Worm (Caenorhabditis elegans) whole organism, mixed stage, embryonic: ENCODE measurements around the gene morc-1.
A peak's percentile ranks its signal among the peaks of the same experiment; 100 is the strongest.

Experiments
- M03D4.4 ChIP-seq: sonication (generic microtip); optimal IDR thresholded peaks from 2 replicates; lab custom pipeline; 2017; ENCODE audit warnings: mild to moderate bottlenecking, missing genetic modification characterization, missing compliant biosample characterization
- bed-3 ChIP-seq: fragments of 200-800 bp; sonication (Bioruptor generic); optimal IDR thresholded peaks from 3 replicates; lab custom pipeline; 2018; ENCODE audit warnings: mild to moderate bottlenecking, missing genetic modification characterization, moderate library complexity, missing compliant biosample characterization
- blmp-1 ChIP-seq: fragments of 150-350 bp; optimal IDR thresholded peaks from 2 replicates; lab custom pipeline; 2014; ENCODE audit warnings: missing biosample characterization, missing genetic modification characterization
- ceh-39 ChIP-seq: fragments of 150-350 bp; optimal IDR thresholded peaks from 2 replicates; lab custom pipeline; 2014; ENCODE audit warnings: missing biosample characterization, missing genetic modification characterization
- ceh-43 ChIP-seq: fragments of 200-800 bp; sonication (Bioruptor generic); optimal IDR thresholded peaks from 2 replicates; lab custom pipeline; 2018; ENCODE audit warnings: mild to moderate bottlenecking, missing genetic modification characterization, moderate library complexity, missing compliant biosample characterization
- ceh-83 ChIP-seq: fragments of 200-800 bp; sonication (Bioruptor generic); optimal IDR thresholded peaks from 2 replicates; lab custom pipeline; 2018; ENCODE audit warnings: mild to moderate bottlenecking, missing genetic modification characterization, missing compliant biosample characterization
- ces-1 ChIP-seq: fragments of 150-350 bp; optimal IDR thresholded peaks from 2 replicates; lab custom pipeline; 2014; ENCODE audit warnings: missing biosample characterization, missing genetic modification reagents, missing genetic modification characterization
- cnd-1 ChIP-seq: fragments of 200-800 bp; sonication (Bioruptor generic); optimal IDR thresholded peaks from 2 replicates; lab custom pipeline; 2018; ENCODE audit warnings: mild to moderate bottlenecking, missing genetic modification characterization, missing compliant biosample characterization
- drap-1 ChIP-seq: fragments of 200-800 bp; sonication (Bioruptor generic); optimal IDR thresholded peaks from 3 replicates; lab custom pipeline; 2018; ENCODE audit warnings: mild to moderate bottlenecking, missing genetic modification characterization, missing compliant biosample characterization
- elt-1 ChIP-seq: sonication (generic microtip); optimal IDR thresholded peaks from 2 replicates; lab custom pipeline; 2017; ENCODE audit warnings: missing genetic modification characterization, mild to moderate bottlenecking, missing compliant biosample characterization, antibody characterized with exemption, moderate library complexity, borderline replicate concordance; ENCODE audit not compliant: insufficient read depth
- elt-3 ChIP-seq: fragments of 150-350 bp; optimal IDR thresholded peaks from 2 replicates; lab custom pipeline; 2014; ENCODE audit warnings: missing biosample characterization, missing genetic modification characterization
- flh-1 ChIP-seq: fragments of 200-800 bp; sonication (Bioruptor generic); optimal IDR thresholded peaks from 2 replicates; lab custom pipeline; 2018; ENCODE audit warnings: mild to moderate bottlenecking, missing genetic modification characterization, moderate library complexity, missing compliant biosample characterization
- ham-2 ChIP-seq: fragments of 200-800 bp; sonication (Bioruptor generic); optimal IDR thresholded peaks from 2 replicates; lab custom pipeline; 2018; ENCODE audit warnings: mild to moderate bottlenecking, missing genetic modification characterization, missing compliant biosample characterization
- hlh-1 ChIP-seq: fragments of 150-350 bp; optimal IDR thresholded peaks from 2 replicates; lab custom pipeline; 2014; ENCODE audit warnings: missing biosample characterization, missing genetic modification reagents, missing genetic modification characterization
- lin-13 ChIP-seq: fragments of 150-350 bp; optimal IDR thresholded peaks from 2 replicates; lab custom pipeline; 2014; ENCODE audit warnings: missing biosample characterization, missing genetic modification characterization
- lin-32 ChIP-seq: fragments of 200-800 bp; sonication (Bioruptor generic); optimal IDR thresholded peaks from 2 replicates; lab custom pipeline; 2018; ENCODE audit warnings: mild to moderate bottlenecking, missing genetic modification characterization, missing compliant biosample characterization
- lsy-2 ChIP-seq: fragments of 150-350 bp; optimal IDR thresholded peaks from 2 replicates; lab custom pipeline; 2014; ENCODE audit warnings: missing biosample characterization, missing genetic modification characterization
- mab-5 ChIP-seq: fragments of 150-350 bp; optimal IDR thresholded peaks from 2 replicates; lab custom pipeline; 2014; ENCODE audit warnings: missing biosample characterization, missing genetic modification characterization
- mep-1 ChIP-seq: fragments of 150-350 bp; optimal IDR thresholded peaks from 2 replicates; lab custom pipeline; 2017; ENCODE audit warnings: missing biosample characterization, missing genetic modification reagents, missing genetic modification characterization, inconsistent platforms
- mls-2 ChIP-seq: sonication (generic microtip); optimal IDR thresholded peaks from 2 replicates; lab custom pipeline; 2016; ENCODE audit warnings: mild to moderate bottlenecking, missing genetic modification characterization, moderate library complexity, missing compliant biosample characterization
- nhr-12 ChIP-seq: fragments of 150-350 bp; optimal IDR thresholded peaks from 2 replicates; lab custom pipeline; 2014; ENCODE audit warnings: missing biosample characterization, missing genetic modification characterization
- nhr-2 ChIP-seq: fragments of 150-350 bp; optimal IDR thresholded peaks from 2 replicates; lab custom pipeline; 2014; ENCODE audit warnings: missing biosample characterization, missing genetic modification characterization
- nhr-237 ChIP-seq: fragments of 150-350 bp; optimal IDR thresholded peaks from 2 replicates; lab custom pipeline; 2014; ENCODE audit warnings: missing biosample characterization, missing genetic modification characterization
- nhr-28 ChIP-seq: fragments of 150-350 bp; optimal IDR thresholded peaks from 2 replicates; lab custom pipeline; 2014; ENCODE audit warnings: missing biosample characterization, missing genetic modification characterization
- nhr-76 ChIP-seq: sonication (generic microtip); optimal IDR thresholded peaks from 2 replicates; lab custom pipeline; 2017; ENCODE audit warnings: missing biosample characterization, missing genetic modification characterization
- pha-4 ChIP-seq: fragments of 150-350 bp; optimal IDR thresholded peaks from 2 replicates; lab custom pipeline; 2018; ENCODE audit warnings: missing biosample characterization, missing genetic modification reagents, missing genetic modification characterization
- sem-2 ChIP-seq: fragments of 200-800 bp; sonication (Bioruptor generic); optimal IDR thresholded peaks from 2 replicates; lab custom pipeline; 2018; ENCODE audit warnings: mild to moderate bottlenecking, missing genetic modification characterization, missing compliant biosample characterization
- snpc-4 ChIP-seq: fragments of 150-350 bp; optimal IDR thresholded peaks from 2 replicates; lab custom pipeline; 2014; ENCODE audit warnings: missing biosample characterization, missing genetic modification characterization
- tbx-8 ChIP-seq: fragments of 200-800 bp; sonication (Bioruptor generic); optimal IDR thresholded peaks from 2 replicates; lab custom pipeline; 2018; ENCODE audit warnings: mild to moderate bottlenecking, missing genetic modification characterization, moderate library complexity, missing compliant biosample characterization
- unc-39 ChIP-seq: fragments of 150-350 bp; optimal IDR thresholded peaks from 2 replicates; lab custom pipeline; 2014; ENCODE audit warnings: missing biosample characterization, missing genetic modification characterization
- unc-62 ChIP-seq: fragments of 150-350 bp; optimal IDR thresholded peaks from 2 replicates; lab custom pipeline; 2014; ENCODE audit warnings: missing biosample characterization, missing genetic modification reagents, missing genetic modification characterization
- zip-8 ChIP-seq: fragments of 150-350 bp; optimal IDR thresholded peaks from 2 replicates; lab custom pipeline; 2014; ENCODE audit warnings: missing biosample characterization, missing genetic modification characterization
- ztf-11 ChIP-seq: fragments of 150-350 bp; optimal IDR thresholded peaks from 2 replicates; lab custom pipeline; 2014; ENCODE audit warnings: missing biosample characterization, missing genetic modification characterization

morc-1 gene

DNA sequence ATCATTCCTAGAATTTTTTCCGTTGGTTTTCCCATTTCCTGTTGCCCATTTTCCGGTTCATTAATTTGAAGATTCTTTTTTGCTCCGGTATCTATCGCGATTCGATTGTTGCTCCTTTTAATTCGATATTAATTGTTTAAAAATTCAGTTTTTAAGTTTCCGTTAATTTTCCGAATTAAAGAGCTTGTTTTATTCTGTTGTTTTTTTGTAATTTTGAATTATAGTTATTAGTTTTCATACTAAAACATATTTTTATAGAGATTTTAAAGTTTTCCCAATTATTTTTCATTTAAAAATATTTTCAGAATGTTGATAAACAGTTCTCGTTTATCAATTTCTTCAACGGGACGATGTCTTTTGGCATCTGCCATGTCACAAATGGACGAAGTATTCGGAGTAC lies 27.6 kb upstream of the morc-1 start, which contains the start of gene mrps-26:
Gene mrps-26, plus strand, starts transcription at position 301 of the 400 bp plus-strand sequence.
- TF ChIP-seq unc-62 (GFP tag; lab: Kevin White, UChicago) (no peak), nhr-12 (no peak), lin-13 (tag; lab: Kevin White, UChicago) (no peak), elt-3 (tag; lab: Kevin White, UChicago) (no peak), flh-1 (GFP tag; lab: Kevin White, UChicago) (no peak), tbx-8 (GFP tag; lab: Kevin White, UChicago) (no peak), pha-4 (tag; lab: Kevin White, UChicago) (no peak), cnd-1 (tag; lab: Kevin White, UChicago) (no peak), ceh-43 (GFP tag; lab: Kevin White, UChicago) (no peak), blmp-1 (no peak), ham-2 (no peak), sem-2 (GFP tag; lab: Kevin White, UChicago) (no peak), ztf-11 (tag; lab: Kevin White, UChicago) (no peak), nhr-2 (tag; lab: Kevin White, UChicago) (no peak), M03D4.4 (no peak), lin-32 (no peak), lsy-2 (tag; lab: Kevin White, UChicago) (no peak), nhr-237 (no peak), elt-1 (tag; lab: Kevin White, UChicago) (no peak), mep-1 (tag; lab: Kevin White, UChicago) (no peak)

DNA sequence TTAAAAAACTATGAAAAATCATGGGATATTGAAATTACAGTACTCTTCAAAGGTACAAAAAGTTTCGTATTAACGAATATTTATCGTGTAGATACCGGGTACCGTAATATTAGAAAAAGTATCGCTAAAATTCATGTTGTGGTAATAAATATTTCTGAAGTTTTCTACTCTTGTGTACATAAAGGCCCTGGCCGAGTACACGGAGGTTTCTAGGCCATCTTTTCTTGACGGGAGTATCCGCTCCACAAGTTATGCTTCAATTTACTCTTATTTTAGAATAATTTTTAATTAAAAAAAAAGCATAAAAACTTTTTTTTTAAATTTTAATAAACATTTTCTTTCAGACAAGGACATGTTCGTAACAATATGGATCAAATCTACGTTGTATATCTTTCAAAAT lies 26.4 kb upstream of the morc-1 start:
- TF ChIP-seq pha-4 (tag; lab: Kevin White, UChicago) = peak; percentile 35
- TF ChIP-seq nhr-12 = no peak
- TF ChIP-seq, all 35 proteins: peak for 1

DNA sequence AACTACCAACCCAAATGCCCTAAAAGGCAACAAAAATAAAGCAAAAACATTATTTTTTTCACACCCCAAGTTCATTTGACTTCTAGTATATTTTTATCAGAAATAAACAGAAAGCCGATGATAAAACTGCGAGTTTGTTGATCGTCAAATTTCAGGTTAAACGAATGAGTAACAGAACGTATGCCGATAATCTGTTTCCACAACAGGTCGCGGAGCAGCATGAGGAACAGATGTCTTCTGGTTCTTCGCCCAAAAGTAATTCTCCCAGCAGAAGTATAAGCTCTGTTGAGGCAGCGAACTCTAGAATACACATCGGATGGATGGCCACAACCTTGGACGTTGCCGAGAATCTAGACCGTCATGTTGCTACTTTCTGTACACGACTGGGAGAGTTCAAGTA lies 23.7 kb upstream of the morc-1 start, which contains the start of gene prmt-5:
Gene prmt-5, plus strand, starts transcription at position 141 of the 400 bp plus-strand sequence.
- TF ChIP-seq ztf-11 (tag; lab: Kevin White, UChicago) (no peak), mep-1 (tag; lab: Kevin White, UChicago) (no peak), nhr-28 (tag; lab: Kevin White, UChicago) (no peak), unc-39 (tag; lab: Kevin White, UChicago) (no peak), nhr-2 (tag; lab: Kevin White, UChicago) (no peak), ceh-83 (no peak), nhr-12 (no peak), bed-3 (GFP tag; lab: Kevin White, UChicago) (no peak), hlh-1 (no peak), flh-1 (GFP tag; lab: Kevin White, UChicago) (no peak), ces-1 (no peak), lin-32 (no peak)

DNA sequence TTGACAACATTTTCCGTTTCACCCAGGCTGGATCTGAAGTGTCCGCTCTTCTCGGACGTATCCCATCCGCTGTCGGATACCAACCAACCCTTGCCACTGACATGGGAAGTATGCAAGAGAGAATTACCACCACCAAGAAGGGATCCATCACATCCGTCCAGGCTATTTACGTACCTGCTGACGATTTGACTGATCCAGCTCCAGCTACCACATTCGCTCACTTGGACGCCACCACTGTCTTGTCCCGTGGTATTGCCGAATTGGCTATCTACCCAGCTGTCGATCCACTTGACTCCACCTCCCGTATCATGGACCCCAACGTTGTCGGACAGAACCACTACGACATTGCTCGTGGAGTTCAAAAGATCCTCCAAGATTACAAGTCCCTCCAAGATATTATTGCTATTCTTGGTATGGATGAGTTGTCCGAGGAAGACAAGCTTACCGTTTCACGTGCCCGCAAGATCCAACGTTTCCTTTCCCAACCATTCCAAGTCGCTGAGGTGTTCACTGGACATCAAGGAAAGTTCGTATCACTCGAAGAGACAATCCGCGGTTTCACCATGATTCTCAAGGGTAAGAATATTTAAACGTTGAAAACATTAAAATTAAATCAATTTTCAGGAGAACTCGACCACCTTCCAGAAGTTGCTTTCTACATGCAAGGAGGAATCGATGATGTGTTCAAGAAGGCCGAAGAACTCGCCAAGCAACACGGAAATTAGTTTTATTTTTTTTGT lies 23.0 kb upstream of the morc-1 start:
- TF ChIP-seq mls-2 (tag; lab: Kevin White, UChicago) (no peak), ham-2 (no peak), nhr-237 (no peak), drap-1 (GFP tag; lab: Kevin White, UChicago) (no peak), elt-3 (tag; lab: Kevin White, UChicago) (no peak), M03D4.4 (no peak), nhr-12 (no peak), elt-1 (tag; lab: Kevin White, UChicago) (no peak), mep-1 (tag; lab: Kevin White, UChicago) (no peak), pha-4 (tag; lab: Kevin White, UChicago) (no peak), nhr-28 (tag; lab: Kevin White, UChicago) (no peak), ceh-39 (tag; lab: Kevin White, UChicago) (no peak), nhr-76 (tag; lab: Kevin White, UChicago) (no peak), sem-2 (GFP tag; lab: Kevin White, UChicago) (no peak), blmp-1 (no peak), snpc-4 (tag; lab: Kevin White, UChicago) (no peak)
- TF ChIP-seq, all 35 proteins: peak for 0

DNA sequence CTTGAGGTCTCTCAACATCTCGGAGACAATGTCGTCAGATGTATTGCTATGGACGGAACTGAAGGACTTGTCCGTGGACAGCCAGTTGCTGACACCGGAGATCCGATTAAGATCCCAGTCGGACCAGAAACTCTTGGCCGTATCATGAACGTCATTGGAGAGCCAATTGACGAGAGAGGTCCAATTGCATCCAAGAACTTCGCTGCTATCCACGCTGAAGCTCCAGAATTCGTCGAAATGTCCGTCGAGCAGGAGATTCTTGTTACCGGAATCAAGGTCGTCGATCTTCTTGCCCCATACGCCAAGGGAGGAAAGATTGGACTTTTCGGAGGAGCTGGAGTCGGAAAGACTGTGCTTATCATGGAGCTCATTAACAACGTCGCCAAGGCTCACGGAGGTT lies 22.1 kb upstream of the morc-1 start:
- TF ChIP-seq tbx-8 (GFP tag; lab: Kevin White, UChicago) (no peak), pha-4 (tag; lab: Kevin White, UChicago) (no peak), cnd-1 (tag; lab: Kevin White, UChicago) (no peak), flh-1 (GFP tag; lab: Kevin White, UChicago) (no peak), unc-39 (tag; lab: Kevin White, UChicago) (no peak), ceh-43 (GFP tag; lab: Kevin White, UChicago) (no peak), elt-1 (tag; lab: Kevin White, UChicago) (no peak), lsy-2 (tag; lab: Kevin White, UChicago) (no peak), zip-8 (no peak), bed-3 (GFP tag; lab: Kevin White, UChicago) (no peak), ces-1 (no peak), mab-5 (tag; lab: Kevin White, UChicago) (no peak), ceh-39 (tag; lab: Kevin White, UChicago) (no peak), lin-32 (no peak), sem-2 (GFP tag; lab: Kevin White, UChicago) (no peak)
- TF ChIP-seq, all 35 proteins: peak for 0
